Fruit fly (Drosophila melanogaster): ENCODE measurements around the gene Pkcdelta.

The Pkcdelta gene

DNA sequence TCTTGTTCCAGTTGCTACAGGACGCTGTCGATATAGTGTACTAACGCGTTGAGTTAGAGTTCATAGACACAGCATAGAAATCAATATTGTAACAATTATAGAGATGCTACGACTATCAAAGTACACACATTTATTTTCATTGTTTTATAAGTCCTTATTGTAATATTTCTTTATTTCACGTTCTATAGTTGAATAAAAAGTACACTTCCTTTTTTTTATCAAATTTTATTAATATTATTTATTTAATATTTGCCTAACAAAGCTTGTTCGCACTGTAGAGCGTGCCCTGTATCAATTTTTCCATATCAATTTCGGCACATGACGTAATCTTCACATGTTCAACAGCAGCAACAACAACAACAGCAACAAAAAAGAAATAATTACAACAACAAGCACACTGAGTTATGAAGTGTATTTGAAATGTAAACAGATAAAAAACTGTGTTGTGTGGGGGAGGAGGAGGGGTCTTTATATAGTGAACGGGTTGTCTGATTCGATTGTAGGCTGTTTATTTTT, 42.0 kb downstream of the Pkcdelta start (continued):
- peak; percentile 68 for TF ChIP-seq dmrt11E (tag; optimal IDR thresholded peaks at IDR 0.05)
- TF ChIP-seq exex (tag; optimal IDR thresholded peaks at IDR 0.05): peak; percentile 59
- TF ChIP-seq H2.0 (GFP tag; IDR thresholded peaks at IDR 0.05): peak; percentile 70
- no peak for TF ChIP-seq eyg (GFP tag; optimal IDR thresholded peaks at IDR 0.05)
- no peak for TF ChIP-seq CG11398 (GFP tag; optimal IDR thresholded peaks at IDR 0.05)
- TF ChIP-seq CG18619 (GFP tag; optimal IDR thresholded peaks at IDR 0.05): peak; percentile 68
- peak; percentile 80 for TF ChIP-seq vvl (GFP tag; IDR thresholded peaks at IDR 0.05)
- peak; percentile 53 for TF ChIP-seq kah (GFP tag; optimal IDR thresholded peaks at IDR 0.05)
- TF ChIP-seq Stat92E (GFP tag; optimal IDR thresholded peaks at IDR 0.05): no peak
- TF ChIP-seq unpg (GFP tag; optimal IDR thresholded peaks at IDR 0.05): peak; percentile 84
- TF ChIP-seq Sox102F (GFP tag; optimal IDR thresholded peaks at IDR 0.05): peak; percentile 74
- TF ChIP-seq ro (GFP tag; IDR thresholded peaks at IDR 0.05): no peak
- TF ChIP-seq ems (GFP tag; optimal IDR thresholded peaks at IDR 0.05): peak; percentile 16
- TF ChIP-seq Hmr (GFP tag; optimal IDR thresholded peaks at IDR 0.05): peak; percentile 89
- TF ChIP-seq lilli (GFP tag; optimal IDR thresholded peaks at IDR 0.05): peak; percentile 52
- peak; percentile 86 for TF ChIP-seq Oli (tag; optimal IDR thresholded peaks at IDR 0.05)
- TF ChIP-seq ATbp (GFP tag; optimal IDR thresholded peaks at IDR 0.05): peak; percentile 11
- TF ChIP-seq CG18764 (GFP tag; optimal IDR thresholded peaks at IDR 0.05): peak; percentile 37
- no peak for TF ChIP-seq Sry-β (GFP tag; optimal IDR thresholded peaks at IDR 0.05)
- peak; percentile 76 for TF ChIP-seq CG9727 (GFP tag; optimal IDR thresholded peaks at IDR 0.05)
- TF ChIP-seq Hsf (GFP tag; optimal IDR thresholded peaks at IDR 0.05): no peak
- no peak for TF ChIP-seq CG18011 (GFP tag; optimal IDR thresholded peaks at IDR 0.05)
- TF ChIP-seq Elba2 (GFP tag; optimal IDR thresholded peaks at IDR 0.05): no peak
- peak; percentile 82 for TF ChIP-seq D19A (tag; optimal IDR thresholded peaks at IDR 0.05)
- peak; percentile 65 for TF ChIP-seq CG6254 (GFP tag; optimal IDR thresholded peaks at IDR 0.05)
- TF ChIP-seq Trl (optimal IDR thresholded peaks at IDR 0.05): no peak
- TF ChIP-seq Trl (GFP tag; optimal IDR thresholded peaks at IDR 0.05): no peak
- TF ChIP-seq CG8388 (GFP tag; optimal IDR thresholded peaks at IDR 0.05): peak; percentile 75
- TF ChIP-seq CG4820 (GFP tag; optimal IDR thresholded peaks at IDR 0.05): peak; percentile 43
- no peak for TF ChIP-seq CG1603 (tag; optimal IDR thresholded peaks at IDR 0.05)
- TF ChIP-seq Nf-YA (GFP tag; IDR thresholded peaks at IDR 0.05): no peak
- TF ChIP-seq CG4282 (GFP tag; optimal IDR thresholded peaks at IDR 0.05): no peak
- TF ChIP-seq dm (GFP tag; optimal IDR thresholded peaks at IDR 0.05): no peak
- TF ChIP-seq CG30431 (GFP tag; optimal IDR thresholded peaks at IDR 0.05): peak; percentile 42
- no peak for TF ChIP-seq da (GFP tag; optimal IDR thresholded peaks at IDR 0.05)
- TF ChIP-seq CG8478 (optimal IDR thresholded peaks at IDR 0.05): no peak
- peak; percentile 72 for TF ChIP-seq Atf6 (GFP tag; IDR thresholded peaks at IDR 0.05)
- TF ChIP-seq CG10654 (GFP tag; optimal IDR thresholded peaks at IDR 0.05): peak; percentile 38
- no peak for TF ChIP-seq Bteb2 (GFP tag; optimal IDR thresholded peaks at IDR 0.05)
- peak; percentile 48 for TF ChIP-seq CG1602 (GFP tag; optimal IDR thresholded peaks at IDR 0.05)
- TF ChIP-seq Dfd (GFP tag; optimal IDR thresholded peaks at IDR 0.05): no peak
- peak; percentile 50 for TF ChIP-seq CG2875 (GFP tag; optimal IDR thresholded peaks at IDR 0.05)
- TF ChIP-seq HLH54F (GFP tag; optimal IDR thresholded peaks at IDR 0.05): no peak
- peak; percentile 9 for TF ChIP-seq CG5245 (GFP tag; optimal IDR thresholded peaks at IDR 0.05)
- peak; percentile 86 for TF ChIP-seq CG9932 (GFP tag; IDR thresholded peaks at IDR 0.05)
- TF ChIP-seq CG17912 (GFP tag; optimal IDR thresholded peaks at IDR 0.05): no peak
- no peak for TF ChIP-seq Ets97D (GFP tag; optimal IDR thresholded peaks at IDR 0.05)
- no peak for TF ChIP-seq inv (GFP tag; IDR thresholded peaks at IDR 0.05; ENCODE audit: partially characterized antibody)
- peak; percentile 47; the same call in 1 of the 2 replicates for TF ChIP-seq sens-2 (GFP tag; IDR thresholded peaks at IDR 0.05)
- no peak for TF ChIP-seq CG15011 (GFP tag; optimal IDR thresholded peaks at IDR 0.05)
- TF ChIP-seq CG5180 (GFP tag; optimal IDR thresholded peaks at IDR 0.05): peak; percentile 53
